Fruit fly (Drosophila melanogaster): ENCODE data around the gene CG10959.

dm6 chrX:8116813-8117212 is 31.8 kb upstream of the CG10959 start, which contains the start of gene CG1575:
- TF ChIP-seq pad (GFP tag; optimal IDR thresholded peaks at IDR 0.05) (no peak), CG11617 (GFP tag; optimal IDR thresholded peaks at IDR 0.05) (no peak), toe (GFP tag; optimal IDR thresholded peaks at IDR 0.05) (no peak), ovo (GFP tag; optimal IDR thresholded peaks at IDR 0.05) (no peak), CG7045 (GFP tag; optimal IDR thresholded peaks at IDR 0.05) (no peak)
